Worm (Caenorhabditis elegans): Measurements from ENCODE around the gene ZK1058.3.

DNA sequence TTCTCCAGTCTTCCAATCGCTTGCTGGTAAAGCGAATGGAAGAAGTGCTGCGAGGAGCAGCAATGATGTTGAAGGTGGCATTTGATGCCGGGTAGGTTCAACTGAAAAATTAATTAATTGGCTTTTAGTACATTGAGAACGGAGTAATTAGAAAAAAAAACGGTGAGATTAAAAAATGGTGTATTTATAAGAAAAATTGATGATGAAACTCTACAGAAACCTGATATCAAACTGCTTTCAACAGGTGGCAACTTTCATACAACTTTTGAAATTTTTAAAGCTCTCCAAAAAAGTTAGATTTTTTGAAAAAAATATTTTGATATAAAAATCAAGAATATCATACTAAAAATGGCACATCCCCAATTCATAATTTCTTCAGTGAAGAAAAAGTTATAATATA lies 4.6 kb upstream of the ZK1058.3 start, which contains the start of gene pat-3:
- TF ChIP-seq ama-1 (optimal IDR thresholded peaks at IDR 0.05) (no peak), pqm-1 (tag; optimal IDR thresholded peaks at IDR 0.05) (no peak), skn-1 (tag; optimal IDR thresholded peaks at IDR 0.05) (no peak), unc-62 (GFP tag; optimal IDR thresholded peaks at IDR 0.05) (no peak), nhr-43 (tag; optimal IDR thresholded peaks at IDR 0.05; ENCODE audit: poor library complexity, severe bottlenecking) (no peak), nhr-11 (tag; optimal IDR thresholded peaks at IDR 0.05) (no peak), fkh-10 (GFP tag; optimal IDR thresholded peaks at IDR 0.05) (no peak)
